Worm (Caenorhabditis elegans): ENCODE results near the gene Y39A3CL.4.

ce11 chrIII:1788972-1789371, 11.1 kb upstream of the Y39A3CL.4 start:
- no peak for TF ChIP-seq mdl-1 (tag; optimal IDR thresholded peaks at IDR 0.05)
- no peak for TF ChIP-seq nhr-237 (tag; optimal IDR thresholded peaks at IDR 0.05)
- TF ChIP-seq Y105C5A.15 (GFP tag; IDR thresholded peaks at IDR 0.05), result no peak
- no peak for TF ChIP-seq unc-62 (GFP tag; optimal IDR thresholded peaks at IDR 0.05 in 1 of 2)
- TF ChIP-seq unc-62 (tag; optimal IDR thresholded peaks at IDR 0.05), result no peak
- TF ChIP-seq nhr-28 (tag; optimal IDR thresholded peaks at IDR 0.05), result no peak
- TF ChIP-seq hif-1 (tag; optimal IDR thresholded peaks at IDR 0.05), result no peak
- TF ChIP-seq nhr-11 (tag; optimal IDR thresholded peaks at IDR 0.05), result no peak
- TF ChIP-seq dpl-1 (GFP tag; optimal IDR thresholded peaks at IDR 0.05), result no peak
- no peak for TF ChIP-seq lin-29 (GFP tag; IDR thresholded peaks at IDR 0.05)
- TF ChIP-seq saeg-2 (GFP tag; IDR thresholded peaks at IDR 0.05), result no peak

Data from whole organism, L4 larva.